Fruit fly (Drosophila melanogaster) whole organism: Measurements from ENCODE around the gene EloB.

ENCODE experiments used
- CG8478 ChIP-seq: fragments of >200 bp; optimal IDR thresholded peaks from 2 replicates; lab custom pipeline; 2018; ENCODE audit warnings: inconsistent platforms
- Dll ChIP-seq: fragments of >200 bp; optimal IDR thresholded peaks from 2 replicates; lab custom pipeline; 2017
- EcR ChIP-seq, 2 experiments: fragments of >200 bp; optimal IDR thresholded peaks; 2 replicates each; lab custom pipeline; 2017; ENCODE audit warnings: missing biosample characterization in 2 of 2, missing genetic modification characterization in 2 of 2, missing genetic modification reagents in 2 of 2
- pan ChIP-seq: fragments of >200 bp; optimal IDR thresholded peaks from 2 replicates; lab custom pipeline; 2017
- psq ChIP-seq: fragments of >200 bp; optimal IDR thresholded peaks from 2 replicates; lab custom pipeline; 2017
- usp ChIP-seq: fragments of >200 bp; optimal IDR thresholded peaks from 2 replicates; lab custom pipeline; 2017; ENCODE audit warnings: missing biosample characterization, missing genetic modification characterization, mixed read lengths

DNA sequence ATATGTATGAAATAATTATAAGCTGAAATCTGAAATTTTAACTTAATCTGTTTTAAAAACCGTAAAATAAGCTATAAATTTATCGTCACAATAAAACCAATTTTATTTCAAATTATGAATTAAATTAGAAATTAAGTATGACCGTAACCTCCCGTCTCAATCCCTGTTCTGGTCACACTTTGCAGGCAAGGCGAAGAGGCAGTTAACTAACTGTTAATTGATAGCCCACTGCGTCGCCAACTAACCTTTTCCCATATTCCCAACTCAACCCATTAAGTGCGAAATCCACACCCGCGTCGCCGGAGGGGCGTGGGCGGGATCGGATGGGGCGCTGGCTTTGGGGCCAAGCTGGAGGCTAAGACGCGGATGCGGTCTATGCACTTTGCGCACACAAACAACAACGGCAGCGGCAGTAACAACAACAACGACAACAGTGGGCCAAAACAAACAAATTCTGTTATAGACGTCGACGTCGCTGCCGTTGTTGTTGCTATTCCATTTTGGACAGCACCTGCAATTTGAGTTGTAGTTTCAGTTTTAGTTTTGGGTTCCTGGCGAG is 18.9 kb downstream of the EloB start, which contains the start of gene CG5191:
- TF ChIP-seq pan (lab: Kevin White, UChicago) (no peak), EcR (GFP tag; optimal IDR thresholded peaks at IDR 0.05; lab: Kevin White, UChicago) (no peak), usp (no peak), psq (no peak), CG8478 (lab: Kevin White, UChicago) (no peak), Dll (lab: Kevin White, UChicago) (no peak)
